Fruit fly (Drosophila melanogaster): ENCODE measurements around the gene CG15864.

dm6 chr3R:8284234-8284633, 36.0 kb downstream of the CG15864 start:
- TF ChIP-seq CG10631 (GFP tag; optimal IDR thresholded peaks at IDR 0.05) (no peak), Eip93F (GFP tag; optimal IDR thresholded peaks at IDR 0.05) (no peak), spab (GFP tag; optimal IDR thresholded peaks at IDR 0.05) (no peak), fkh (GFP tag; optimal IDR thresholded peaks at IDR 0.05) (no peak), CG7368 (GFP tag; optimal IDR thresholded peaks at IDR 0.05) (no peak), Eip75B (GFP tag; optimal IDR thresholded peaks at IDR 0.05) (no peak), Blimp-1 (GFP tag; optimal IDR thresholded peaks at IDR 0.05) (no peak), Lpt (GFP tag; optimal IDR thresholded peaks at IDR 0.05) (no peak), eg (GFP tag; IDR thresholded peaks at IDR 0.05) (no peak), Hr4 (GFP tag; optimal IDR thresholded peaks at IDR 0.05) (no peak), Eip78C (GFP tag) (no peak), dsx (GFP tag; optimal IDR thresholded peaks at IDR 0.05; ENCODE audit: poor library complexity, severe bottlenecking) (no peak), Met (GFP tag; optimal IDR thresholded peaks at IDR 0.05) (no peak), CG32006 (GFP tag; optimal IDR thresholded peaks at IDR 0.05) (no peak)

Measured in whole organism, prepupa.